Worm (Caenorhabditis elegans) whole organism, L1 larva: ENCODE measurements around the gene cyp-42A1.

Experiments
- C04F5.9 ChIP-seq: sonication (generic microtip); optimal IDR thresholded peaks from 2 replicates; lab custom pipeline; 2016; ENCODE audit warnings: missing genetic modification characterization, missing compliant biosample characterization
- C34B4.2 ChIP-seq: sonication (generic microtip); optimal IDR thresholded peaks from 2 replicates; lab custom pipeline; 2017; ENCODE audit warnings: mild to moderate bottlenecking, missing genetic modification characterization, missing compliant biosample characterization
- F16B12.6 ChIP-seq: fragments of 150-350 bp; optimal IDR thresholded peaks from 2 replicates; lab custom pipeline; 2014; ENCODE audit warnings: missing biosample characterization, missing genetic modification characterization
- Y116A8C.19 ChIP-seq: sonication (generic microtip); optimal IDR thresholded peaks from 2 replicates; lab custom pipeline; 2016; ENCODE audit warnings: missing compliant biosample characterization, missing genetic modification characterization, borderline replicate concordance
- aha-1 ChIP-seq: fragments of 150-350 bp; optimal IDR thresholded peaks from 2 replicates; lab custom pipeline; 2014; ENCODE audit warnings: missing biosample characterization, missing genetic modification characterization
- alr-1 ChIP-seq: fragments of 200-800 bp; sonication (Bioruptor generic); optimal IDR thresholded peaks from 2 replicates; lab custom pipeline; 2018; ENCODE audit warnings: borderline replicate concordance, mild to moderate bottlenecking, missing genetic modification characterization, missing compliant biosample characterization
- ama-1 ChIP-seq: fragments of 150-350 bp; optimal IDR thresholded peaks from 2 replicates; lab custom pipeline; 2014
- ceh-8 ChIP-seq: fragments of 200-800 bp; sonication (Bioruptor generic); optimal IDR thresholded peaks from 2 replicates; lab custom pipeline; 2018; ENCODE audit warnings: mild to moderate bottlenecking, missing genetic modification characterization, moderate library complexity, missing compliant biosample characterization
- ceh-88 ChIP-seq: fragments of 200-800 bp; sonication (Bioruptor generic); IDR thresholded peaks from 2 replicates; pipeline ENCODE4 v1.3.6; 2022; ENCODE audit warnings: missing genetic modification characterization, missing compliant biosample characterization
- ceh-90 ChIP-seq: sonication (generic microtip); optimal IDR thresholded peaks from 2 replicates; lab custom pipeline; 2016; ENCODE audit warnings: missing genetic modification characterization, missing compliant biosample characterization
- dpl-1 ChIP-seq, 3 experiments: fragments of 150-350 bp in 2 of 3; sonication (generic microtip) in 1 of 3; optimal IDR thresholded peaks; 2 replicates each; lab custom pipeline; 2014 to 2017; ENCODE audit warnings: missing biosample characterization in 3 of 3, missing genetic modification characterization in 3 of 3, missing genetic modification reagents in 3 of 3
- dsc-1 ChIP-seq: sonication (generic microtip); optimal IDR thresholded peaks from 2 replicates; lab custom pipeline; 2016; ENCODE audit warnings: mild to moderate bottlenecking, missing genetic modification characterization, missing compliant biosample characterization
- elt-2 ChIP-seq: sonication (generic microtip); optimal IDR thresholded peaks from 2 replicates; lab custom pipeline; 2016; ENCODE audit warnings: missing genetic modification characterization, mild to moderate bottlenecking, inconsistent platforms, missing compliant biosample characterization, missing genetic modification reagents
- elt-3 ChIP-seq, 6 experiments: fragments of 150-350 bp in 1 of 6; sonication (generic microtip); optimal IDR thresholded peaks; 2 replicates each; lab custom pipeline; 2017 to 2018; ENCODE audit warnings: missing biosample characterization in 6 of 6, missing genetic modification characterization in 6 of 6, inconsistent platforms in 1 of 6
- ets-5 ChIP-seq: fragments of 200-800 bp; sonication (Bioruptor generic); IDR thresholded peaks from 2 replicates; pipeline ENCODE4 v1.3.6; 2022; ENCODE audit warnings: missing genetic modification characterization, missing compliant biosample characterization
- fkh-8 ChIP-seq: sonication (generic microtip); optimal IDR thresholded peaks from 2 replicates; lab custom pipeline; 2016; ENCODE audit warnings: mild to moderate bottlenecking, missing genetic modification characterization, missing compliant biosample characterization
- fos-1 ChIP-seq: fragments of 150-350 bp; optimal IDR thresholded peaks from 2 replicates; lab custom pipeline; 2014; ENCODE audit warnings: missing biosample characterization, missing genetic modification characterization
- hlh-4 ChIP-seq: sonication (generic microtip); optimal IDR thresholded peaks from 2 replicates; lab custom pipeline; 2016; ENCODE audit warnings: mild to moderate bottlenecking, missing genetic modification characterization, missing compliant biosample characterization
- irx-1 ChIP-seq: sonication (generic microtip); optimal IDR thresholded peaks from 2 replicates; lab custom pipeline; 2016; ENCODE audit warnings: missing genetic modification characterization, missing compliant biosample characterization
- isw-1 ChIP-seq: fragments of 200-800 bp; sonication (Bioruptor generic); IDR thresholded peaks from 2 replicates; pipeline ENCODE4 v1.3.6; 2022; ENCODE audit warnings: missing genetic modification characterization, missing compliant biosample characterization
- jun-1 ChIP-seq: fragments of 150-350 bp; optimal IDR thresholded peaks from 2 replicates; lab custom pipeline; 2014; ENCODE audit warnings: missing biosample characterization, missing genetic modification reagents, missing genetic modification characterization
- lin-13 ChIP-seq: fragments of 150-350 bp; optimal IDR thresholded peaks from 2 replicates; lab custom pipeline; 2014; ENCODE audit warnings: missing biosample characterization, missing genetic modification reagents, missing genetic modification characterization
- lin-35 ChIP-seq, 2 experiments: fragments of 150-350 bp; optimal IDR thresholded peaks; 2 replicates each; lab custom pipeline; 2014; ENCODE audit warnings: missing biosample characterization in 2 of 2, missing genetic modification characterization in 2 of 2, missing genetic modification reagents in 2 of 2
- lin-39 ChIP-seq: fragments of 150-350 bp; optimal IDR thresholded peaks from 2 replicates; lab custom pipeline; 2014; ENCODE audit warnings: missing biosample characterization, missing genetic modification reagents, missing genetic modification characterization
- lir-3 ChIP-seq: sonication (generic microtip); optimal IDR thresholded peaks from 2 replicates; lab custom pipeline; 2016; ENCODE audit warnings: mild to moderate bottlenecking, missing genetic modification characterization, moderate library complexity, missing compliant biosample characterization; ENCODE audit not compliant: poor library complexity
- lsy-2 ChIP-seq, 2 experiments: fragments of 150-350 bp; optimal IDR thresholded peaks; 2 replicates each; lab custom pipeline; 2014; ENCODE audit warnings: missing biosample characterization in 2 of 2, missing genetic modification characterization in 2 of 2
- nhr-19 ChIP-seq: fragments of 200-800 bp; sonication (Bioruptor generic); conservative IDR thresholded peaks from 2 replicates; pipeline ENCODE4 v1.3.6; 2022; ENCODE audit warnings: missing genetic modification characterization, missing compliant biosample characterization
- nhr-20 ChIP-seq: sonication (generic microtip); optimal IDR thresholded peaks from 2 replicates; lab custom pipeline; 2016; ENCODE audit warnings: mild to moderate bottlenecking, missing genetic modification characterization, missing compliant biosample characterization
- nhr-237 ChIP-seq: fragments of 150-350 bp; optimal IDR thresholded peaks from 2 replicates; lab custom pipeline; 2014; ENCODE audit warnings: missing biosample characterization, missing genetic modification characterization
- nhr-28 ChIP-seq: fragments of 150-350 bp; optimal IDR thresholded peaks from 2 replicates; lab custom pipeline; 2014; ENCODE audit warnings: missing biosample characterization, missing genetic modification characterization
- nhr-47 ChIP-seq: sonication (generic microtip); optimal IDR thresholded peaks from 2 replicates; lab custom pipeline; 2016; ENCODE audit warnings: mild to moderate bottlenecking, missing genetic modification characterization, moderate library complexity, missing compliant biosample characterization
- nhr-71 ChIP-seq: sonication (generic microtip); optimal IDR thresholded peaks from 2 replicates; lab custom pipeline; 2016; ENCODE audit warnings: mild to moderate bottlenecking, missing genetic modification characterization, moderate library complexity, missing compliant biosample characterization
- nhr-84 ChIP-seq: sonication (generic microtip); optimal IDR thresholded peaks from 2 replicates; lab custom pipeline; 2017; ENCODE audit warnings: missing biosample characterization, missing genetic modification characterization
- pax-3 ChIP-seq: fragments of 200-800 bp; sonication (Bioruptor generic); optimal IDR thresholded peaks from 2 replicates; lab custom pipeline; 2018; ENCODE audit warnings: mild to moderate bottlenecking, missing genetic modification characterization, moderate library complexity, missing compliant biosample characterization
- rnt-1 ChIP-seq: sonication (generic microtip); optimal IDR thresholded peaks from 2 replicates; lab custom pipeline; 2016; ENCODE audit warnings: mild to moderate bottlenecking, missing genetic modification characterization, moderate library complexity, missing compliant biosample characterization
- snu-23 ChIP-seq: sonication (generic microtip); optimal IDR thresholded peaks from 2 replicates; lab custom pipeline; 2016; ENCODE audit warnings: missing genetic modification characterization, missing compliant biosample characterization
- sptf-1 ChIP-seq: fragments of 150-350 bp; optimal IDR thresholded peaks from 2 replicates; lab custom pipeline; 2014; ENCODE audit warnings: missing biosample characterization, missing genetic modification characterization
- swsn-7 ChIP-seq: sonication (generic microtip); optimal IDR thresholded peaks from 2 replicates; lab custom pipeline; 2016; ENCODE audit warnings: missing genetic modification characterization, missing compliant biosample characterization
- tbx-2 ChIP-seq: sonication (generic microtip); optimal IDR thresholded peaks from 2 replicates; lab custom pipeline; 2016; ENCODE audit warnings: missing genetic modification characterization, missing compliant biosample characterization
- unc-130 ChIP-seq: fragments of 150-350 bp; optimal IDR thresholded peaks from 2 replicates; lab custom pipeline; 2017; ENCODE audit warnings: missing biosample characterization, missing genetic modification characterization, inconsistent platforms
- unc-98 ChIP-seq: fragments of 200-800 bp; sonication (Bioruptor generic); IDR thresholded peaks from 2 replicates; pipeline ENCODE4 v1.3.6; 2022; ENCODE audit warnings: missing genetic modification characterization, missing compliant biosample characterization
- vab-15 ChIP-seq: sonication (generic microtip); optimal IDR thresholded peaks from 2 replicates; lab custom pipeline; 2017; ENCODE audit warnings: missing genotype, mild to moderate bottlenecking, missing genetic modification characterization, missing compliant biosample characterization
- xbp-1 ChIP-seq: sonication (generic microtip); optimal IDR thresholded peaks from 2 replicates; lab custom pipeline; 2016; ENCODE audit warnings: missing genetic modification characterization, missing compliant biosample characterization
- ztf-4 ChIP-seq: fragments of 150-350 bp; optimal IDR thresholded peaks from 2 replicates; lab custom pipeline; 2014; ENCODE audit warnings: missing biosample characterization, missing genetic modification characterization

Gene cyp-42A1

DNA sequence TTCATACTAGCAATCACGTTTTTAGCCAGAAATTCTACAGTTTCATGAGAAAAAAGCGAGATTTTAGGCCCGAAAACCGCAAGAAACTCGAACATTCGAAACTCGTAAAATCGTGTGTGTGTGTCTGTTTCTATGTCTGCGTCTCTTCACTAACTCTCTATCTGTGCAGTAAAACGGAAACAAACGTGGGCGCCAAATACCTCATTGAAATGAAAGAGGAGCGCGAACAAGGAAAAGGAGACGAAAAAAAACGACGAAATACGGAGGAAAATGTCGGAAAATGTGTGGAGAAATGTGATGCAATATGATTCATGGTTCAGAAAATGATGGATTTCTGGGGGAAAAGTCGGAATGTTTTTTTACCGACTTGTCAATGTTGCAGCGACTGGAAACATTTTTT is 43.3 kb upstream of the cyp-42A1 start (continued):
- peak; percentile 22 for TF ChIP-seq F16B12.6 (tag; lab: Kevin White, UChicago)
- peak; percentile 9 for TF ChIP-seq fkh-8 (tag; lab: Kevin White, UChicago)
- TF ChIP-seq nhr-20, result no peak
- TF ChIP-seq elt-3 (tag; optimal IDR thresholded peaks at IDR 0.05; lab: Kevin White, UChicago), result peak in 2 of 6 experiments; percentile 3 to 6
- no peak for TF ChIP-seq nhr-19 (GFP tag; lab: Robert Waterston, UW)
- TF ChIP-seq lir-3 (tag; lab: Kevin White, UChicago), result no peak
- no peak for TF ChIP-seq alr-1 (tag; lab: Kevin White, UChicago)
- no peak for TF ChIP-seq pax-3 (tag; lab: Kevin White, UChicago)
- no peak for TF ChIP-seq dsc-1
- no peak for TF ChIP-seq nhr-84 (tag; lab: Kevin White, UChicago)
- TF ChIP-seq unc-130 (tag; lab: Kevin White, UChicago), result no peak
- TF ChIP-seq isw-1 (GFP tag; lab: Robert Waterston, UW), result no peak
- TF ChIP-seq tbx-2 (tag; lab: Kevin White, UChicago), result no peak
- no peak for TF ChIP-seq unc-98 (GFP tag; lab: Robert Waterston, UW)
- no peak for TF ChIP-seq ets-5 (GFP tag; lab: Robert Waterston, UW)
- peak; percentile 45 for TF ChIP-seq nhr-71
- TF ChIP-seq C34B4.2 (tag; lab: Kevin White, UChicago), result no peak
- no peak for TF ChIP-seq xbp-1 (tag; lab: Kevin White, UChicago)
- peak; percentile 12 for TF ChIP-seq swsn-7
- no peak for TF ChIP-seq sptf-1 (tag; lab: Kevin White, UChicago)
- TF ChIP-seq ceh-8 (GFP tag; lab: Kevin White, UChicago), result no peak
- TF ChIP-seq lsy-2 (tag; optimal IDR thresholded peaks at IDR 0.05; lab: Kevin White, UChicago), result peak in 1 of 2 experiments; percentile 34
- peak; percentile 22 for TF ChIP-seq nhr-47 (tag; lab: Kevin White, UChicago)
- TF ChIP-seq C04F5.9 (tag; lab: Kevin White, UChicago), result no peak
- no peak for TF ChIP-seq nhr-237 (tag; lab: Kevin White, UChicago)
- TF ChIP-seq lin-39 (tag; lab: Kevin White, UChicago), result no peak
- TF ChIP-seq dpl-1 (GFP tag; optimal IDR thresholded peaks at IDR 0.05; lab: Kevin White, UChicago), result peak; percentile 26 to 53 (median 33)
- TF ChIP-seq aha-1 (tag; lab: Kevin White, UChicago), result no peak
- no peak for TF ChIP-seq hlh-4
- TF ChIP-seq irx-1 (tag; lab: Kevin White, UChicago), result no peak
- no peak for TF ChIP-seq Y116A8C.19 (tag; lab: Kevin White, UChicago)
- no peak for TF ChIP-seq vab-15
- no peak for TF ChIP-seq ama-1 (lab: Kevin White, UChicago)

DNA sequence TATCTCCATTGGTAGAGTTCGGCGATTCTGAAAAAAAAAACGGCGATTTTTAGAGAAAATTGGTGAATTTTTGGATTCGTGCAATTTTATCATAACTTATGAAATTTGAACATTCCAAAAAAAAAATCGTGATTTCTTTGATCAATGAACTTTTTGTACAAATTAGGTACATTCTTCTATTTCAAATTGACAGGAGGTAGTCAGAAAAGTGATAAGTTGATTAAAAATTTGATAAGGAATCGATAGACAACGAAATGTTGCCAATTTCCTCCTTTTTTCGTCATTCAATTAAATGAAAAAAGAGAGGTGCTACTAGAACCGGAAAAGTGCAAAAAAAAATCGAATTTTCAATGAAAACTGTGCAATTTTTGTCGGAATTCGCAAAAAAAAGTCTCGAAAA is 40.9 kb upstream of the cyp-42A1 start:
- TF ChIP-seq Y116A8C.19 (tag; lab: Kevin White, UChicago) (no peak), elt-2 (tag; lab: Kevin White, UChicago) (peak; percentile 3)

DNA sequence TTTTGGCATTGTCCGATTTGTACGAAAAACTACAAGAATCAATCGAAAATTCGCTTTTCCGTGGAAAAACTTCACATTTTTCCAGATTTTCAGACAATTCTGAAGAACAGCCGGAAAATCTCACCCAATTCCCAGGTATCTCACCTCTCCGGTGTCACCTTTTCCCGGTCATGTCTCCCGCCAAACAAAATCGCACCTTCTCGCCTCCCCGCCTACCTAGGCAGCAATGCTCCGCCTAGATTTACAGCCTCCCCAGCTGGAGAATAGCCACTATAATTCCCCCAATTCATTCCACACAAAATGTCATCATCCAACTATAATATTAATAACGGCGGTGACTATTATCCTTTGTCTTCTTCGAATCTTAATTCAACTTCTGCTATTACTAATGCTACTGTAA is 38.0 kb upstream of the cyp-42A1 start, which contains the start of gene ceh-51:
Gene ceh-51, plus strand, starts transcription at position 301 of the 400 bp plus-strand sequence.
- no peak for TF ChIP-seq dsc-1
- no peak for TF ChIP-seq nhr-20
- TF ChIP-seq snu-23 (GFP tag; lab: Kevin White, UChicago), result no peak
- TF ChIP-seq lin-35 (GFP tag; optimal IDR thresholded peaks at IDR 0.05; lab: Kevin White, UChicago), result no peak
- TF ChIP-seq ceh-88 (GFP tag; lab: Robert Waterston, UW), result no peak
- no peak for TF ChIP-seq ztf-4 (tag; lab: Kevin White, UChicago)
- TF ChIP-seq irx-1 (tag; lab: Kevin White, UChicago), result no peak
- no peak for TF ChIP-seq ceh-90 (tag; lab: Kevin White, UChicago)
- TF ChIP-seq rnt-1, result no peak
- TF ChIP-seq nhr-19 (GFP tag; lab: Robert Waterston, UW), result no peak
- TF ChIP-seq aha-1 (tag; lab: Kevin White, UChicago), result no peak
- no peak for TF ChIP-seq elt-2 (tag; lab: Kevin White, UChicago)
- TF ChIP-seq nhr-237 (tag; lab: Kevin White, UChicago), result no peak
- no peak for TF ChIP-seq sptf-1 (tag; lab: Kevin White, UChicago)
- TF ChIP-seq ets-5 (GFP tag; lab: Robert Waterston, UW), result no peak
- TF ChIP-seq nhr-28, result no peak
- no peak for TF ChIP-seq lin-13 (GFP tag; lab: Kevin White, UChicago)
- TF ChIP-seq jun-1 (tag; lab: Kevin White, UChicago), result no peak
- TF ChIP-seq nhr-71, result no peak
- TF ChIP-seq fos-1 (tag; lab: Kevin White, UChicago), result no peak
